Worm (Caenorhabditis elegans) whole organism, L1 larva: Measurements from ENCODE around the gene cfap-20.
A peak's percentile ranks its signal among the peaks of the same experiment; 100 is the strongest.

ENCODE experiments used
- ceh-63 ChIP-seq: fragments of 200-800 bp; sonication (Bioruptor generic); optimal IDR thresholded peaks from 2 replicates; lab custom pipeline; 2018; ENCODE audit warnings: mild to moderate bottlenecking, missing genetic modification characterization, missing compliant biosample characterization
- ceh-8 ChIP-seq: fragments of 200-800 bp; sonication (Bioruptor generic); optimal IDR thresholded peaks from 2 replicates; lab custom pipeline; 2018; ENCODE audit warnings: mild to moderate bottlenecking, missing genetic modification characterization, moderate library complexity, missing compliant biosample characterization
- ceh-82 ChIP-seq, 3 experiments: fragments of 150-350 bp in 1 of 3; sonication (generic microtip) in 2 of 3; optimal IDR thresholded peaks; 2 replicates each; lab custom pipeline; 2014 to 2017; ENCODE audit warnings: missing biosample characterization in 3 of 3, missing genetic modification characterization in 3 of 3
- ceh-90 ChIP-seq: sonication (generic microtip); optimal IDR thresholded peaks from 2 replicates; lab custom pipeline; 2016; ENCODE audit warnings: missing genetic modification characterization, missing compliant biosample characterization
- ces-1 ChIP-seq: fragments of 150-350 bp; optimal IDR thresholded peaks from 2 replicates; lab custom pipeline; 2014; ENCODE audit warnings: missing biosample characterization, missing genetic modification reagents, missing genetic modification characterization
- efl-1 ChIP-seq, 4 experiments: fragments of 150-350 bp; optimal IDR thresholded peaks in 3 of 4; peaks in 1 of 4; 1 replicate in 1 of 4; 2 replicates in 3 of 4; lab custom pipeline; 2014; ENCODE audit warnings: missing biosample characterization in 2 of 4, missing genetic modification characterization in 2 of 4, missing genetic modification reagents in 2 of 4
- elt-3 ChIP-seq, 6 experiments: fragments of 150-350 bp in 1 of 6; sonication (generic microtip); optimal IDR thresholded peaks; 2 replicates each; lab custom pipeline; 2017 to 2018; ENCODE audit warnings: missing biosample characterization in 6 of 6, missing genetic modification characterization in 6 of 6, inconsistent platforms in 1 of 6
- ets-5 ChIP-seq: fragments of 200-800 bp; sonication (Bioruptor generic); IDR thresholded peaks from 2 replicates; pipeline ENCODE4 v1.3.6; 2022; ENCODE audit warnings: missing genetic modification characterization, missing compliant biosample characterization
- fkh-8 ChIP-seq: sonication (generic microtip); optimal IDR thresholded peaks from 2 replicates; lab custom pipeline; 2016; ENCODE audit warnings: mild to moderate bottlenecking, missing genetic modification characterization, missing compliant biosample characterization
- lin-13 ChIP-seq: fragments of 150-350 bp; optimal IDR thresholded peaks from 2 replicates; lab custom pipeline; 2014; ENCODE audit warnings: missing biosample characterization, missing genetic modification reagents, missing genetic modification characterization
- lin-14 ChIP-seq: fragments of 200-800 bp; sonication (Bioruptor generic); optimal IDR thresholded peaks from 2 replicates; lab custom pipeline; 2018; ENCODE audit warnings: mild to moderate bottlenecking, missing genetic modification characterization, moderate library complexity, missing compliant biosample characterization
- lin-39 ChIP-seq: fragments of 150-350 bp; optimal IDR thresholded peaks from 2 replicates; lab custom pipeline; 2014; ENCODE audit warnings: missing biosample characterization, missing genetic modification reagents, missing genetic modification characterization
- lsy-2 ChIP-seq, 2 experiments: fragments of 150-350 bp; optimal IDR thresholded peaks; 2 replicates each; lab custom pipeline; 2014; ENCODE audit warnings: missing biosample characterization in 2 of 2, missing genetic modification characterization in 2 of 2
- nhr-12 ChIP-seq: sonication (generic microtip); optimal IDR thresholded peaks from 2 replicates; lab custom pipeline; 2017; ENCODE audit warnings: missing biosample characterization, missing genetic modification characterization
- nhr-19 ChIP-seq: fragments of 200-800 bp; sonication (Bioruptor generic); conservative IDR thresholded peaks from 2 replicates; pipeline ENCODE4 v1.3.6; 2022; ENCODE audit warnings: missing genetic modification characterization, missing compliant biosample characterization
- nhr-20 ChIP-seq: sonication (generic microtip); optimal IDR thresholded peaks from 2 replicates; lab custom pipeline; 2016; ENCODE audit warnings: mild to moderate bottlenecking, missing genetic modification characterization, missing compliant biosample characterization
- nhr-28 ChIP-seq: fragments of 150-350 bp; optimal IDR thresholded peaks from 2 replicates; lab custom pipeline; 2014; ENCODE audit warnings: missing biosample characterization, missing genetic modification characterization
- nhr-47 ChIP-seq: sonication (generic microtip); optimal IDR thresholded peaks from 2 replicates; lab custom pipeline; 2016; ENCODE audit warnings: mild to moderate bottlenecking, missing genetic modification characterization, moderate library complexity, missing compliant biosample characterization
- nhr-71 ChIP-seq: sonication (generic microtip); optimal IDR thresholded peaks from 2 replicates; lab custom pipeline; 2016; ENCODE audit warnings: mild to moderate bottlenecking, missing genetic modification characterization, moderate library complexity, missing compliant biosample characterization
- nhr-84 ChIP-seq: sonication (generic microtip); optimal IDR thresholded peaks from 2 replicates; lab custom pipeline; 2017; ENCODE audit warnings: missing biosample characterization, missing genetic modification characterization
- pag-3 ChIP-seq: sonication (generic microtip); optimal IDR thresholded peaks from 2 replicates; lab custom pipeline; 2017; ENCODE audit warnings: missing genetic modification characterization, mild to moderate bottlenecking, missing compliant biosample characterization, antibody characterized with exemption, borderline replicate concordance; ENCODE audit not compliant: insufficient read depth
- pqm-1 ChIP-seq: sonication (generic microtip); optimal IDR thresholded peaks from 3 replicates; lab custom pipeline; 2017; ENCODE audit warnings: missing biosample characterization, missing genetic modification characterization
- sptf-1 ChIP-seq: fragments of 150-350 bp; optimal IDR thresholded peaks from 2 replicates; lab custom pipeline; 2014; ENCODE audit warnings: missing biosample characterization, missing genetic modification characterization
- sup-37 ChIP-seq: fragments of 200-800 bp; sonication (Bioruptor generic); optimal IDR thresholded peaks from 2 replicates; lab custom pipeline; 2018; ENCODE audit warnings: mild to moderate bottlenecking, missing genetic modification characterization, missing compliant biosample characterization
- tbx-2 ChIP-seq: sonication (generic microtip); optimal IDR thresholded peaks from 2 replicates; lab custom pipeline; 2016; ENCODE audit warnings: missing genetic modification characterization, missing compliant biosample characterization
- tlp-1 ChIP-seq: fragments of 150-350 bp; optimal IDR thresholded peaks from 2 replicates; lab custom pipeline; 2014; ENCODE audit warnings: missing biosample characterization, missing genetic modification characterization
- unc-86 ChIP-seq: sonication (generic microtip); optimal IDR thresholded peaks from 2 replicates; lab custom pipeline; 2016; ENCODE audit warnings: missing genetic modification characterization, missing compliant biosample characterization
- unc-98 ChIP-seq: fragments of 200-800 bp; sonication (Bioruptor generic); IDR thresholded peaks from 2 replicates; pipeline ENCODE4 v1.3.6; 2022; ENCODE audit warnings: missing genetic modification characterization, missing compliant biosample characterization
- xbp-1 ChIP-seq: sonication (generic microtip); optimal IDR thresholded peaks from 2 replicates; lab custom pipeline; 2016; ENCODE audit warnings: missing genetic modification characterization, missing compliant biosample characterization
- ztf-11 ChIP-seq, 2 experiments: sonication (generic microtip); optimal IDR thresholded peaks; 2 replicates each; lab custom pipeline; 2016 to 2017; ENCODE audit warnings: missing genetic modification characterization in 2 of 2, missing biosample characterization in 1 of 2, missing compliant biosample characterization in 1 of 2

Gene cfap-20

DNA sequence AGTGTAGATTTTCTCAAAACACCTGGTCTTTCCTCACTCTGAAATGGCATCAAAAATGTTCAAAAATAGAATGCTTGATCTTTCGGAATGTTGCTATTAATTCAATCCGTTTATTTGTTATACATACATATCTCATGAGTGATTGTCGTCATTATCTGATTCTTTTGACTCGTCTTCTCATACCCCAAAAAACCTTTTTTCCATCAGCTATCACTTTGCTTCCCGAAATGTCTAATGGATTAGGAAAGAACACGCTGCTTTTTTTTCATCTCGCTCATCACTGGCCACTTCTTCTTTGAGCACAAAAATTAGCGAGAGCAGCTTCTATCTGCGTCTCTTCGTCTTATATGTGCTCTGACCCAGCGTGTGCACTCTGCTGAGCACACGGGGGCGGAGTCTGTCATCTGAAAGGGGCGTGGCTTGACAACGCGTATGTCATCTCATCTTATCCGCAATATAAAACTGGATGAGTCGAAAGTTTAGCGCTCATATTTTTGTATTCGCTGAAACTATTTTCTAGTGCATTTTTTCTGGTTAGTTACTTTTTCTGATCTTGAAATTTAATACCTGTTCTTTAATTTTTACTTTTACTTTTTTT is 27.6 kb upstream of the cfap-20 start (continued):
- TF ChIP-seq ceh-90 (tag; lab: Kevin White, UChicago) (no peak), ces-1 (GFP tag; lab: Kevin White, UChicago) (no peak), tlp-1 (tag; lab: Kevin White, UChicago) (no peak), elt-3 (tag; optimal IDR thresholded peaks at IDR 0.05; lab: Kevin White, UChicago) (no peak), unc-98 (GFP tag; lab: Robert Waterston, UW) (no peak), nhr-28 (tag; lab: Kevin White, UChicago) (no peak), nhr-20 (tag; lab: Kevin White, UChicago) (no peak), lin-14 (GFP tag; lab: Kevin White, UChicago) (peak; percentile 5)

DNA sequence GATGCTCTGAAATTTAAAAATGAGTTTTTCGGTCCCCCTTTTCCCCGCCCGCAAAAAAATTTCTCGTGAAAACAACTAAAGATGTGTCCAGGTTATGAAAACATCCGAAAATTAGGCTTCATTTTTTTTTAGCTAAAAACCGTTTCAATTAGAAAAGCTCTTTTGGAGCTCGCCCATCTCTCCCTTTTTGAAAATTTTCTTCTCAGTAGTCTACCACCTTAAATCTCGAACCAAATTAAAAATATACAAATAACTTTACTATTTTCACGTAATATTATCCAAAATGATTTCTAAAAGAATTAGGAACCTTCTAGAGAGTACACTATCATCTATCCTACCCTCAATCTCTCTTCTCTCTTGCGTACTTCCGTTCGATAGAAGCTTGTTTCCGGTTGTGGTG is 25.0 kb upstream of the cfap-20 start:
- TF ChIP-seq nhr-19 (GFP tag; lab: Robert Waterston, UW) (no peak), sptf-1 (tag; lab: Kevin White, UChicago) (peak; percentile 6)
- TF ChIP-seq, all 84 proteins: peak for 1

DNA sequence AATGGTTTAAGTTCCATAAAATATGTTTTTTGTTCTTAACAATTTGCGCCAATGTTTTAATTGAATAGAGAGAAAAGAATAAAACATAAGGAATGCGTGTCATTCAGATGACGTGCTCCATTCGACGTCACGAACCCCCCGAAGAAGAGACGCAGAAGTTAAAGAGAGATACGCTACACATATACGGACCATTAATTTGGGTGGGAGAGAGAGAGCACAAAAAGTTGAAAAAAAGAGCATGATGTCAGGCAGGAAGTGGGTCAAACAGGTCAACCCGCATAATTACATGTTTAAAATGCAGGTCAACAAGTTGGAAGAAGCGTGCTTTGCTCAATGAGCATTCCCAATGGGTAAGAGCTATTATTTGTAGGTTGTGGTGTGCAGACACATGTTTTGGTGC is 22.9 kb upstream of the cfap-20 start:
- TF ChIP-seq tbx-2, result peak; percentile 36
- TF ChIP-seq pag-3, result no peak
- peak in 1 of 2 experiments; percentile 20 for TF ChIP-seq efl-1 (optimal IDR thresholded peaks at IDR 0.05; lab: Kevin White, UChicago)
- TF ChIP-seq efl-1 (GFP tag; optimal IDR thresholded peaks at IDR 0.05 in 1 of 2; lab: Kevin White, UChicago), result no peak
- TF ChIP-seq ceh-63, result peak; percentile 64
- peak; percentile 21 for TF ChIP-seq nhr-47
- peak; percentile 69 for TF ChIP-seq nhr-71 (tag; lab: Kevin White, UChicago)
- peak; percentile 83 for TF ChIP-seq lin-14 (GFP tag; lab: Kevin White, UChicago)
- TF ChIP-seq xbp-1 (tag; lab: Kevin White, UChicago), result no peak
- TF ChIP-seq unc-86 (tag; lab: Kevin White, UChicago), result peak; percentile 61
- TF ChIP-seq fkh-8 (tag; lab: Kevin White, UChicago), result peak; percentile 19
- no peak for TF ChIP-seq nhr-28 (tag; lab: Kevin White, UChicago)
- peak in 1 of 2 experiments; percentile 42 for TF ChIP-seq lsy-2 (tag; optimal IDR thresholded peaks at IDR 0.05; lab: Kevin White, UChicago)
- TF ChIP-seq nhr-20 (tag; lab: Kevin White, UChicago), result no peak
- peak; percentile 22 for TF ChIP-seq ceh-8 (GFP tag; lab: Kevin White, UChicago)

DNA sequence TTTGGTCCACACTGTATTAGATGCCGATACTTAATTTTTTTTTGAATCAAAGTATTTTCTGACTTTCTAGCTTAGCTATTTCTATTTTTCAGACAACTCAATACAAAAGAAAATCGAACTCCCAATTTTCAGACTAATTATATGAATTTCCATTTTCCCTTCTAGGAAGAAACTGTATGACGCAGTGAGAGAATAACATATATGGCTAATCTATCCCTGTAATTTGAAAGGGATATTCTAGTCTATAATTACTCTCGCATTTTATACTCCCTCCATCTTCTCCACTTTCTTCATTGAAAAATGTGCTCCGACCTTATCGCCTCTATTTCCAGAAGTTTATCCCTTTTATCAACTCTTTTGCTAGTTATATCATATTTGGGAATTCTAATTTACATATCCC is 16.0 kb upstream of the cfap-20 start, which contains the start of gene C54C6.4:
C54C6.4 (plus strand) TSS at position 301 of the 400 bp plus-strand sequence.
- TF ChIP-seq tbx-2, result no peak
- no peak for TF ChIP-seq efl-1 (optimal IDR thresholded peaks at IDR 0.05; lab: Kevin White, UChicago)
- TF ChIP-seq efl-1 (GFP tag; optimal IDR thresholded peaks at IDR 0.05 in 1 of 2; lab: Kevin White, UChicago), result peak in 1 of 2 experiments; percentile 16

DNA sequence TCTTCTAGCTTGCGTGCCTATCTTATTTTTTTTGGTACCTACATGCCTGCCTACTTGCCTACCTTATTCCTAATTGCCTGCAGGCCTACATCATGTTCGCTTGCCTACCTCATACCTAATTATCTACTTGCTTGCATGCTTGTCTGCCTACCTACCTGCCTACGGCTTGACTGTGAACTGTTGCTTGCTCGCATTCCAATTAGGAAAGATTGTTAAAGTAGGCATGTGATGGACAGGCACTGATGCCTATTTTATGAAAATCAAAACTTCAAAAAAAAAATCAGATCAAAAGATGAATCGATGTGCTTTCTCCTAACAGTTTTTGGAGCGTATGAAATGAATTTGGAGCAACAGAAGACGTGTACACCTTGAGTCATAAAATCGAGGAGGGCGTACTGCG is 13.1 kb upstream of the cfap-20 start:
- TF ChIP-seq efl-1 (optimal IDR thresholded peaks at IDR 0.05; lab: Kevin White, UChicago) (no peak), efl-1 (GFP tag; optimal IDR thresholded peaks at IDR 0.05 in 1 of 2; lab: Kevin White, UChicago) (peak in 1 of 2 experiments; percentile 69), nhr-84 (tag; lab: Kevin White, UChicago) (no peak)

DNA sequence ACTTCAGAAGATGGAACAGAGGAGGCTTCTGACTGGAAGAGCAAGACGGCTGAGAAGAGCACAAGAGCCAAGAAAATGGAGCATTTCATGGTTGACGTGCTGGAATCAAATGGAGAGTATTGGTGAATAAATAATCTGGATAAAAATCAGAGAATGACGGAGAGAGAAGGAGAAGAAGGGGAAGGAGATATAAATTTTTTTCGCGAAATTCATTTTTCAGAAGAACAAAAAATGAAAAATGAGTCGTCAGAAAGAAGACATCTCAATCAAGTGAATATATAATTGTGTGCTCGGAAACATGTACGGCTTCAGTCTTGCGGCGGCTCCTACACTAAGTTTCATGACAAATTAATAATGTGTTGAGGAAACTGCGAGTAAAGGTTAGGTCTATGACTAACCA is 12.4 kb upstream of the cfap-20 start, which contains the start of gene C54C6.5:
C54C6.5 (minus strand) TSS at position 101 of the 400 bp plus-strand sequence.
- no peak for TF ChIP-seq unc-98 (GFP tag; lab: Robert Waterston, UW)
- no peak for TF ChIP-seq lin-13
- no peak for TF ChIP-seq pag-3
- TF ChIP-seq ztf-11 (tag; optimal IDR thresholded peaks at IDR 0.05; lab: Kevin White, UChicago), result no peak
- TF ChIP-seq nhr-12, result no peak
- no peak for TF ChIP-seq ets-5

DNA sequence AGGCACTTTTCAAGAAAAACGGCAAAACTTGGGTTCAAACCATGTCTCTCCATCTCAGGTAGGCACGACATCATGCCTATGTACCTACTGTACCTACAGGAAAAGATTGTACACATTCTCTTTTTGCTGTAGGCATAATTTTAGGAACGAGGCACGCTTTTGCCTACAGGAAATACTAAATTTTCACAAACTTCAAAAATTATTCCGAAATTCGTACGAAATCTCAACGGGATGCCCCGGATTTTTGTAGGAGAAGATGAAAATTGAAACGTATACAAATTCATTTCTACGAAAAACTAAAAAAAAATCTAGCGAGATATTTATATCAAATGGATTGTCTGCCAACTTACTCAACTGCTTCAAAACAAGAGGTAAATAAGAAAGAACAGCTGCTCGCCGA is 10.7 kb upstream of the cfap-20 start, which contains the start of gene C54C6.11:
C54C6.11 (plus strand) TSS at position 301 of the 400 bp plus-strand sequence.
- no peak for TF ChIP-seq elt-3 (tag; optimal IDR thresholded peaks at IDR 0.05; lab: Kevin White, UChicago)
- TF ChIP-seq nhr-84 (tag; lab: Kevin White, UChicago), result no peak
- TF ChIP-seq sup-37 (GFP tag; lab: Kevin White, UChicago), result no peak
- TF ChIP-seq pqm-1, result no peak
- no peak for TF ChIP-seq fkh-8 (tag; lab: Kevin White, UChicago)
- no peak for TF ChIP-seq sptf-1 (tag; lab: Kevin White, UChicago)
- TF ChIP-seq lin-39 (tag; lab: Kevin White, UChicago), result no peak
- no peak for TF ChIP-seq ceh-82 (tag; optimal IDR thresholded peaks at IDR 0.05; lab: Kevin White, UChicago)
- TF ChIP-seq efl-1 (optimal IDR thresholded peaks at IDR 0.05; lab: Kevin White, UChicago), result no peak
- TF ChIP-seq efl-1 (GFP tag; optimal IDR thresholded peaks at IDR 0.05 in 1 of 2; lab: Kevin White, UChicago), result no peak
- TF ChIP-seq, all 84 proteins: peak for 0
